Worm (Caenorhabditis elegans): Measurements from ENCODE around the gene grl-29.
"Not testable (repeated sequence)": the region's sequence is repeated elsewhere in the genome, so short reads cannot be mapped to it uniquely, and the experiment has no call there.

DNA sequence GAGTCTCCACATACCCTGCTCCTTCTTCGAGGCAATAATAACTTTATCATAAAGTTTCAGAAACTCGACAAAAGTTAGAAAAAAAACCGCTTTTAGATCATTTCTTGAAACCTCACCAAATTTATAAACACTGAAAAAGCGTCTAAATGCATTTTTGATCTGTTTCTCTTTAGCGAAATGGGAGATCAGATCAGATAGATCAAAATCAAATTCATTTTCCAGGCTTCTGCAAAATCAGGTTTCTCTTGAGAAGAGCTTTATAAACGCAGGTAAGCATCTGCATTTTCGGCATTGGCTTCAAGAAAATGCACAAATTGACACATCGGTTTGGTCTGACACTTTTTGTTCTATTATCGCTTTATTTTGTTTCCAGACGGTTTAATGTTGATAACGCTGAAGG, 17.4 kb upstream of the grl-29 start, which contains the start of gene F40C5.1:
- TF ChIP-seq blmp-1 (tag; optimal IDR thresholded peaks at IDR 0.05); nhr-237 (tag; optimal IDR thresholded peaks at IDR 0.05); mab-5 (tag; optimal IDR thresholded peaks at IDR 0.05); unc-62 (GFP tag; optimal IDR thresholded peaks at IDR 0.05); unc-120 (tag; optimal IDR thresholded peaks at IDR 0.05; ENCODE audit: poor library complexity, severe bottlenecking); pha-4 (tag; optimal IDR thresholded peaks at IDR 0.05): not testable (repeated sequence)

All from whole organism, mixed stage, embryonic.